Worm (Caenorhabditis elegans): ENCODE measurements around the gene M03F4.6.

ce11 chrX:5017591-5017990 is 48.5 kb upstream of the M03F4.6 start, which contains the start of gene sek-3:
- TF ChIP-seq pqm-1 (tag; optimal IDR thresholded peaks at IDR 0.05) (no peak), hlh-6 (tag; optimal IDR thresholded peaks at IDR 0.05) (no peak), ceh-18 (tag; optimal IDR thresholded peaks at IDR 0.05) (no peak), ama-1 (optimal IDR thresholded peaks at IDR 0.05) (no peak), pag-3 (tag; optimal IDR thresholded peaks at IDR 0.05; ENCODE audit: borderline replicate concordance) (no peak), lim-6 (tag; optimal IDR thresholded peaks at IDR 0.05) (no peak), pat-9 (tag; optimal IDR thresholded peaks at IDR 0.05) (no peak), hlh-30 (tag; optimal IDR thresholded peaks at IDR 0.05; ENCODE audit: insufficient read depth) (no peak), C08G9.2 (tag; optimal IDR thresholded peaks at IDR 0.05) (no peak), syd-9 (tag; optimal IDR thresholded peaks at IDR 0.05) (no peak), ceh-9 (tag; optimal IDR thresholded peaks at IDR 0.05) (no peak), ceh-14 (tag; optimal IDR thresholded peaks at IDR 0.05) (no peak), K09A11.1 (tag; optimal IDR thresholded peaks at IDR 0.05; ENCODE audit: insufficient read depth) (no peak)
